Fruit fly (Drosophila melanogaster) S2 (cell line): Measurements from ENCODE around the gene CG16700.

Experiments
- CG8478 ChIP-seq: fragments of >200 bp; optimal IDR thresholded peaks from 2 replicates; lab custom pipeline; 2018
- CTCF ChIP-seq, 2 experiments: fragments of >200 bp; optimal IDR thresholded peaks; 2 replicates each; lab custom pipeline; 2018

Gene CG16700

dm6 chrX:17105707-17106106 lies 14.1 kb downstream of the CG16700 start, which contains the start of gene Arpc3B:
Arpc3B (minus strand) TSS chrX:17105852.
- TF ChIP-seq CG8478 (lab: Kevin White, UChicago) = no peak

dm6 chrX:17106153-17106700 lies 14.6 kb downstream of the CG16700 start:
- TF ChIP-seq CG8478 (lab: Kevin White, UChicago) = no peak
- TF ChIP-seq CTCF (optimal IDR thresholded peaks at IDR 0.05; lab: Kevin White, UChicago) = no peak

dm6 chrX:17107401-17107916 lies 15.8 kb downstream of the CG16700 start, which contains the start of gene CG5004:
CG5004 (plus strand) TSS chrX:17107582.
- no peak for TF ChIP-seq CTCF (optimal IDR thresholded peaks at IDR 0.05; lab: Kevin White, UChicago)
- TF ChIP-seq CG8478 (lab: Kevin White, UChicago) = no peak

- TF ChIP-seq CTCF (optimal IDR thresholded peaks at IDR 0.05; lab: Kevin White, UChicago) (no peak), CG8478 (lab: Kevin White, UChicago) (no peak)
These were observed 16.3 kb downstream of the CG16700 start for dm6 chrX:17108000-17108399.

- TF ChIP-seq CTCF (optimal IDR thresholded peaks at IDR 0.05; lab: Kevin White, UChicago) (no peak), CG8478 (lab: Kevin White, UChicago) (no peak)
These were observed 18.0 kb downstream of the CG16700 start for dm6 chrX:17109673-17110072.

dm6 chrX:17110556-17111177 lies 19.0 kb downstream of the CG16700 start:
- TF ChIP-seq CTCF (optimal IDR thresholded peaks at IDR 0.05; lab: Kevin White, UChicago) (no peak), CG8478 (lab: Kevin White, UChicago) (no peak)

- TF ChIP-seq CG8478 (lab: Kevin White, UChicago) (no peak), CTCF (optimal IDR thresholded peaks at IDR 0.05; lab: Kevin White, UChicago) (no peak)
These were observed 19.6 kb downstream of the CG16700 start for dm6 chrX:17111274-17111673.

- TF ChIP-seq CG8478 (lab: Kevin White, UChicago) = no peak
- TF ChIP-seq CTCF (optimal IDR thresholded peaks at IDR 0.05; lab: Kevin White, UChicago) = no peak
These were observed 20.6 kb downstream of the CG16700 start for dm6 chrX:17111958-17112953.

- TF ChIP-seq CG8478 (lab: Kevin White, UChicago) (no peak), CTCF (optimal IDR thresholded peaks at IDR 0.05; lab: Kevin White, UChicago) (no peak)
These were observed 21.7 kb downstream of the CG16700 start for dm6 chrX:17113324-17113723.

- TF ChIP-seq CG8478 (lab: Kevin White, UChicago) (no peak), CTCF (optimal IDR thresholded peaks at IDR 0.05; lab: Kevin White, UChicago) (no peak)
These were observed 29.9 kb downstream of the CG16700 start for dm6 chrX:17121600-17121999.

- TF ChIP-seq CTCF (optimal IDR thresholded peaks at IDR 0.05; lab: Kevin White, UChicago) (no peak), CG8478 (lab: Kevin White, UChicago) (no peak)
These were observed 30.9 kb downstream of the CG16700 start for dm6 chrX:17122425-17123094.

dm6 chrX:17123545-17124203 lies 32.0 kb downstream of the CG16700 start:
- no peak for TF ChIP-seq CG8478 (lab: Kevin White, UChicago)
- TF ChIP-seq CTCF (optimal IDR thresholded peaks at IDR 0.05; lab: Kevin White, UChicago) = no peak

- TF ChIP-seq CTCF (optimal IDR thresholded peaks at IDR 0.05; lab: Kevin White, UChicago) (no peak), CG8478 (lab: Kevin White, UChicago) (no peak)
These were observed 33.6 kb downstream of the CG16700 start for dm6 chrX:17125017-17125821.
